Worm (Caenorhabditis elegans) whole organism, mixed stage, embryonic: ENCODE data around the gene zig-10.

Experiments used
- M03D4.4 ChIP-seq: sonication (generic microtip); optimal IDR thresholded peaks from 2 replicates; lab custom pipeline; 2017; ENCODE audit warnings: mild to moderate bottlenecking, missing genetic modification characterization, missing compliant biosample characterization
- bed-3 ChIP-seq: fragments of 200-800 bp; sonication (Bioruptor generic); optimal IDR thresholded peaks from 3 replicates; lab custom pipeline; 2018; ENCODE audit warnings: mild to moderate bottlenecking, missing genetic modification characterization, moderate library complexity, missing compliant biosample characterization
- ces-1 ChIP-seq: fragments of 150-350 bp; optimal IDR thresholded peaks from 2 replicates; lab custom pipeline; 2014; ENCODE audit warnings: missing biosample characterization, missing genetic modification reagents, missing genetic modification characterization
- elt-1 ChIP-seq: sonication (generic microtip); optimal IDR thresholded peaks from 2 replicates; lab custom pipeline; 2017; ENCODE audit warnings: missing genetic modification characterization, mild to moderate bottlenecking, missing compliant biosample characterization, antibody characterized with exemption, moderate library complexity, borderline replicate concordance; ENCODE audit not compliant: insufficient read depth
- elt-3 ChIP-seq: fragments of 150-350 bp; optimal IDR thresholded peaks from 2 replicates; lab custom pipeline; 2014; ENCODE audit warnings: missing biosample characterization, missing genetic modification characterization
- mep-1 ChIP-seq: fragments of 150-350 bp; optimal IDR thresholded peaks from 2 replicates; lab custom pipeline; 2017; ENCODE audit warnings: missing biosample characterization, missing genetic modification reagents, missing genetic modification characterization, inconsistent platforms
- nhr-12 ChIP-seq: fragments of 150-350 bp; optimal IDR thresholded peaks from 2 replicates; lab custom pipeline; 2014; ENCODE audit warnings: missing biosample characterization, missing genetic modification characterization
- pha-4 ChIP-seq: fragments of 150-350 bp; optimal IDR thresholded peaks from 2 replicates; lab custom pipeline; 2018; ENCODE audit warnings: missing biosample characterization, missing genetic modification reagents, missing genetic modification characterization
- snpc-4 ChIP-seq: fragments of 150-350 bp; optimal IDR thresholded peaks from 2 replicates; lab custom pipeline; 2014; ENCODE audit warnings: missing biosample characterization, missing genetic modification characterization
- sptf-1 ChIP-seq: sonication (generic microtip); optimal IDR thresholded peaks from 2 replicates; lab custom pipeline; 2017; ENCODE audit warnings: mild to moderate bottlenecking, missing genetic modification characterization, moderate library complexity, missing compliant biosample characterization
- tbx-8 ChIP-seq: fragments of 200-800 bp; sonication (Bioruptor generic); optimal IDR thresholded peaks from 2 replicates; lab custom pipeline; 2018; ENCODE audit warnings: mild to moderate bottlenecking, missing genetic modification characterization, moderate library complexity, missing compliant biosample characterization
- unc-62 ChIP-seq: fragments of 150-350 bp; optimal IDR thresholded peaks from 2 replicates; lab custom pipeline; 2014; ENCODE audit warnings: missing biosample characterization, missing genetic modification reagents, missing genetic modification characterization
- zip-8 ChIP-seq: fragments of 150-350 bp; optimal IDR thresholded peaks from 2 replicates; lab custom pipeline; 2014; ENCODE audit warnings: missing biosample characterization, missing genetic modification characterization
- ztf-11 ChIP-seq: fragments of 150-350 bp; optimal IDR thresholded peaks from 2 replicates; lab custom pipeline; 2014; ENCODE audit warnings: missing biosample characterization, missing genetic modification characterization

DNA sequence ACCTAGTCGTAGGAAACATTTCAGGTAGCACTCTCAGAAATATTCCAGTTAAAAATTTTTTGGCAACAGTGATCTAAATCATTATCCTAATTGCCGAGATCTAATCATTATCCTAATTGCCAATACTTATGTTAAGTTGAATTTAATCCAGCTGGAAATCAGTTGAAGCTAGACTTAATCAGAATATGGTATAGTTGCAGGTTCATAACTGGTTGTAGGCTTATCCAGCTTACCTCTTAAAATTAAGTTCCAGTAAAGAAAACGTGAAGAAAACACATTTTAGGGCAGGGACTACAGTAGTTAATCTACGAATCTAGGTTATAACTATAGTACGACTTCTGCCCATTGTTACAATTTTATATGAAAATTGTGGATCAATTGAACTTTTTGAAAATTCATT lies 21.8 kb upstream of the zig-10 start:
- TF ChIP-seq pha-4 (tag; lab: Kevin White, UChicago) (no peak), bed-3 (GFP tag; lab: Kevin White, UChicago) (no peak), mep-1 (tag; lab: Kevin White, UChicago) (no peak), unc-62 (GFP tag; lab: Kevin White, UChicago) (no peak), nhr-12 (tag; lab: Kevin White, UChicago) (no peak), ztf-11 (tag; lab: Kevin White, UChicago) (no peak), sptf-1 (tag; lab: Kevin White, UChicago) (no peak), elt-1 (tag; lab: Kevin White, UChicago) (no peak), M03D4.4 (tag; lab: Kevin White, UChicago) (no peak), ces-1 (GFP tag; lab: Kevin White, UChicago) (no peak), elt-3 (tag; lab: Kevin White, UChicago) (no peak), snpc-4 (tag; lab: Kevin White, UChicago) (no peak), tbx-8 (GFP tag; lab: Kevin White, UChicago) (no peak), zip-8 (tag; lab: Kevin White, UChicago) (no peak)
